Worm (Caenorhabditis elegans): ENCODE results near the gene F40F9.3.

- TF ChIP-seq nhr-237 (tag; optimal IDR thresholded peaks at IDR 0.05) (no peak), C34F6.9 (tag; optimal IDR thresholded peaks at IDR 0.05) (no peak), elt-3 (tag; optimal IDR thresholded peaks at IDR 0.05) (no peak), ama-1 (optimal IDR thresholded peaks at IDR 0.05) (no peak), ztf-11 (tag; optimal IDR thresholded peaks at IDR 0.05) (no peak), nhr-6 (tag; optimal IDR thresholded peaks at IDR 0.05) (no peak), peb-1 (tag; optimal IDR thresholded peaks at IDR 0.05) (no peak)
Observed at ce11 chrV:9757884-9758283, 42.9 kb downstream of the F40F9.3 start, which contains the start of gene F58E6.11.
